Worm (Caenorhabditis elegans) whole organism, mixed stage, embryonic: Measurements from ENCODE around the gene cyn-10.

Source experiments
- lsy-2 ChIP-seq: fragments of 150-350 bp; optimal IDR thresholded peaks from 2 replicates; lab custom pipeline; 2014; ENCODE audit warnings: missing biosample characterization, missing genetic modification characterization
- mls-2 ChIP-seq: sonication (generic microtip); optimal IDR thresholded peaks from 2 replicates; lab custom pipeline; 2016; ENCODE audit warnings: mild to moderate bottlenecking, missing genetic modification characterization, moderate library complexity, missing compliant biosample characterization
- nhr-28 ChIP-seq: fragments of 150-350 bp; optimal IDR thresholded peaks from 2 replicates; lab custom pipeline; 2014; ENCODE audit warnings: missing biosample characterization, missing genetic modification characterization
- sem-2 ChIP-seq: fragments of 200-800 bp; sonication (Bioruptor generic); optimal IDR thresholded peaks from 2 replicates; lab custom pipeline; 2018; ENCODE audit warnings: mild to moderate bottlenecking, missing genetic modification characterization, missing compliant biosample characterization
- sptf-1 ChIP-seq: sonication (generic microtip); optimal IDR thresholded peaks from 2 replicates; lab custom pipeline; 2017; ENCODE audit warnings: mild to moderate bottlenecking, missing genetic modification characterization, moderate library complexity, missing compliant biosample characterization
- unc-39 ChIP-seq: fragments of 150-350 bp; optimal IDR thresholded peaks from 2 replicates; lab custom pipeline; 2014; ENCODE audit warnings: missing biosample characterization, missing genetic modification characterization
- unc-62 ChIP-seq: fragments of 150-350 bp; optimal IDR thresholded peaks from 2 replicates; lab custom pipeline; 2014; ENCODE audit warnings: missing biosample characterization, missing genetic modification reagents, missing genetic modification characterization

DNA sequence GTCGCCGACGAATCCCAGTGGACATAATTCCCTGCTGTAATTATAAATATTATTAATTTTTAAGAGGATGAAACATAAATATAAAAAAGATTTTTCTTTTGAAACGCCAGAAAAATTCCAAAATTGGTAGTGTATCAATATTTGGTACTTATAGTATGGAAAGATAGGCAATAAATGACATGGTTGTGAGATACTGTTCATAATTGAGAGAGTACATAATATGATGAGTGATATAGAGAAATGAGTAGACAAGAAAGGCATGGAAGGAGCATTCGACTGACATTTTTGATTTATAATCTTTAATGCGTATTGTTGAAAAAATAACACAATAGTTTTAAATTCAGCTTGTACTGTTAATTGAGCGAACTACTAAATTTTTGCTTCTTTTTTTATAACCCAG, 15.7 kb downstream of the cyn-10 start, which contains the start of gene C44B7.11:
- TF ChIP-seq nhr-28, result no peak
- no peak for TF ChIP-seq unc-62
- TF ChIP-seq sptf-1 (tag; lab: Kevin White, UChicago), result no peak
- TF ChIP-seq lsy-2 (tag; lab: Kevin White, UChicago), result no peak
- TF ChIP-seq sem-2 (GFP tag; lab: Kevin White, UChicago), result no peak
- no peak for TF ChIP-seq unc-39 (tag; lab: Kevin White, UChicago)
- TF ChIP-seq mls-2 (tag; lab: Kevin White, UChicago), result no peak
